Fruit fly (Drosophila melanogaster) whole organism, embryonic: ENCODE measurements around the gene CG33120.

Experiments
- Bgb ChIP-seq: fragments of 200-800 bp; sonication (Bioruptor generic); IDR thresholded peaks from 2 replicates; pipeline ENCODE4 v1.3.6; 2022; ENCODE audit warnings: missing biosample characterization, missing genetic modification characterization; ENCODE audit not compliant: partially characterized antibody
- Blimp-1 ChIP-seq: fragments of 200-800 bp; sonication (Bioruptor generic); optimal IDR thresholded peaks from 3 replicates; lab custom pipeline; 2018; ENCODE audit warnings: missing biosample characterization, missing genetic modification characterization, mild to moderate bottlenecking, moderate library complexity, missing genetic modification reagents
- CG10543 ChIP-seq: fragments of 200-800 bp; sonication (Bioruptor generic); optimal IDR thresholded peaks from 3 replicates; lab custom pipeline; 2017; ENCODE audit warnings: missing biosample characterization, mild to moderate bottlenecking, missing genetic modification characterization, moderate library complexity
- CG10959 ChIP-seq: fragments of 200-800 bp; sonication (Bioruptor generic); IDR thresholded peaks from 2 replicates; pipeline ENCODE4 v1.3.6; 2022; ENCODE audit warnings: missing biosample characterization, missing genetic modification characterization
- CG11085 ChIP-seq: fragments of 200-800 bp; sonication (Bioruptor generic); IDR thresholded peaks from 2 replicates; pipeline ENCODE4 v1.3.6; 2022; ENCODE audit warnings: missing biosample characterization, missing genetic modification characterization
- CG13123 ChIP-seq: fragments of 200-800 bp; sonication (Bioruptor generic); optimal IDR thresholded peaks from 2 replicates; lab custom pipeline; 2016; ENCODE audit warnings: missing biosample characterization, missing genetic modification characterization
- CG13287 ChIP-seq: fragments of 200-800 bp; sonication (Bioruptor generic); IDR thresholded peaks from 2 replicates; pipeline ENCODE4 v1.3.6; 2022; ENCODE audit warnings: missing biosample characterization, missing genetic modification characterization; ENCODE audit not compliant: partially characterized antibody
- CG13296 ChIP-seq: fragments of 200-800 bp; sonication (Bioruptor generic); optimal IDR thresholded peaks from 3 replicates; lab custom pipeline; 2018; ENCODE audit warnings: missing biosample characterization, mild to moderate bottlenecking, missing genetic modification characterization
- CG14014 ChIP-seq: fragments of 200-800 bp; sonication (Bioruptor generic); IDR thresholded peaks from 2 replicates; pipeline ENCODE4 v1.3.6; 2022; ENCODE audit warnings: missing biosample characterization, missing genetic modification characterization
- CG14710 ChIP-seq: fragments of 200-800 bp; sonication (Bioruptor generic); optimal IDR thresholded peaks from 3 replicates; lab custom pipeline; 2019; ENCODE audit warnings: missing biosample characterization, mild to moderate bottlenecking, missing genetic modification characterization, moderate library complexity
- CG15269 ChIP-seq: fragments of 200-800 bp; sonication (Bioruptor generic); optimal IDR thresholded peaks from 2 replicates; lab custom pipeline; 2018; ENCODE audit warnings: missing biosample characterization, mild to moderate bottlenecking, missing genetic modification characterization, moderate library complexity
- CG16779 ChIP-seq: fragments of 200-800 bp; sonication (Bioruptor generic); IDR thresholded peaks from 2 replicates; pipeline ENCODE4 v1.3.6; 2022; ENCODE audit warnings: missing biosample characterization, missing genetic modification characterization
- CG31365 ChIP-seq: fragments of 200-800 bp; sonication (Bioruptor generic); optimal IDR thresholded peaks from 2 replicates; lab custom pipeline; 2018; ENCODE audit warnings: missing biosample characterization, mild to moderate bottlenecking, missing genetic modification characterization
- CG32767 ChIP-seq: fragments of 200-800 bp; sonication (Bioruptor generic); IDR thresholded peaks from 2 replicates; pipeline ENCODE4 v1.3.6; 2022; ENCODE audit warnings: missing biosample characterization, missing genetic modification characterization
- CG6175 ChIP-seq: fragments of 200-800 bp; sonication (Bioruptor generic); IDR thresholded peaks from 3 replicates; pipeline ENCODE4 v1.3.6; 2022; ENCODE audit warnings: missing biosample characterization, missing genetic modification characterization
- Deaf1 ChIP-seq: fragments of 200-800 bp; optimal IDR thresholded peaks from 3 replicates; lab custom pipeline; 2019; ENCODE audit warnings: missing biosample characterization, mild to moderate bottlenecking, missing genetic modification characterization, moderate library complexity
- Dek ChIP-seq: fragments of 200-800 bp; sonication (Bioruptor generic); optimal IDR thresholded peaks from 3 replicates; lab custom pipeline; 2019; ENCODE audit warnings: missing biosample characterization, mild to moderate bottlenecking, missing genetic modification characterization, moderate library complexity
- E2f1 ChIP-seq: fragments of 200-800 bp; sonication (Bioruptor generic); IDR thresholded peaks from 2 replicates; pipeline ENCODE4 v1.3.6; 2022; ENCODE audit warnings: missing biosample characterization, missing genetic modification characterization
- Elba2 ChIP-seq: fragments of 200-800 bp; sonication (Bioruptor generic); optimal IDR thresholded peaks from 3 replicates; lab custom pipeline; 2016; ENCODE audit warnings: missing biosample characterization, missing genetic modification characterization
- Med ChIP-seq: fragments of 200-800 bp; sonication (Bioruptor generic); peaks from one replicate; lab custom pipeline; 2016; ENCODE audit warnings: missing biosample characterization, missing genetic modification characterization, mild to moderate bottlenecking, inconsistent platforms, moderate library complexity
- Opbp ChIP-seq: fragments of 200-800 bp; sonication (Bioruptor generic); IDR thresholded peaks from 3 replicates; pipeline ENCODE4 v1.3.6; 2022; ENCODE audit warnings: missing biosample characterization, missing genetic modification characterization; ENCODE audit not compliant: partially characterized antibody
- Pdp1 ChIP-seq, 2 experiments: fragments of 200-800 bp; sonication (Bioruptor generic); optimal IDR thresholded peaks; 3 replicates each; lab custom pipeline; 2016; ENCODE audit warnings: missing biosample characterization in 2 of 2, missing genetic modification characterization in 2 of 2, mild to moderate bottlenecking in 1 of 2, moderate library complexity in 1 of 2
- Poxn ChIP-seq: fragments of 200-800 bp; sonication (Bioruptor generic); IDR thresholded peaks from 2 replicates; pipeline ENCODE4 v1.3.6; 2022; ENCODE audit warnings: missing biosample characterization, missing genetic modification characterization
- Sry-β ChIP-seq: fragments of 200-800 bp; sonication (Bioruptor generic); optimal IDR thresholded peaks from 2 replicates; lab custom pipeline; 2018; ENCODE audit warnings: missing biosample characterization, mild to moderate bottlenecking, missing genetic modification characterization, moderate library complexity
- amos ChIP-seq: fragments of 200-800 bp; sonication (Bioruptor generic); IDR thresholded peaks from 2 replicates; pipeline ENCODE4 v1.3.6; 2022; ENCODE audit warnings: missing biosample characterization, missing genetic modification characterization; ENCODE audit not compliant: partially characterized antibody
- aop ChIP-seq: fragments of 200-800 bp; sonication (Bioruptor generic); IDR thresholded peaks from 2 replicates; pipeline ENCODE4 v1.3.6; 2022; ENCODE audit warnings: missing biosample characterization, missing genetic modification characterization
- corto ChIP-seq: fragments of 200-800 bp; sonication (Bioruptor generic); optimal IDR thresholded peaks from 2 replicates; lab custom pipeline; 2016; ENCODE audit warnings: missing biosample characterization, mild to moderate bottlenecking, missing genetic modification characterization, moderate library complexity
- cwo ChIP-seq: fragments of 200-800 bp; sonication (Bioruptor generic); optimal IDR thresholded peaks from 3 replicates; lab custom pipeline; 2017; ENCODE audit warnings: missing biosample characterization, missing genetic modification characterization, mild to moderate bottlenecking, moderate library complexity, missing genetic modification reagents
- dpn ChIP-seq, 2 experiments: fragments of 200-800 bp; sonication (Bioruptor generic); optimal IDR thresholded peaks; 3 replicates each; lab custom pipeline; 2016; ENCODE audit warnings: missing biosample characterization in 2 of 2, missing genetic modification characterization in 2 of 2
- ewg ChIP-seq: fragments of 200-800 bp; sonication (Bioruptor generic); optimal IDR thresholded peaks from 3 replicates; lab custom pipeline; 2017; ENCODE audit warnings: mild to moderate bottlenecking, missing biosample characterization, missing genetic modification reagents, missing genetic modification characterization
- ftz-f1 ChIP-seq: fragments of 200-800 bp; sonication (Bioruptor generic); optimal IDR thresholded peaks from 2 replicates; lab custom pipeline; 2016; ENCODE audit warnings: missing biosample characterization, missing genetic modification characterization
- hbn ChIP-seq: fragments of 200-800 bp; sonication (Bioruptor generic); IDR thresholded peaks from 2 replicates; pipeline ENCODE4 v1.3.6; 2022; ENCODE audit warnings: missing biosample characterization, missing genetic modification characterization; ENCODE audit not compliant: partially characterized antibody
- lab ChIP-seq: fragments of 200-800 bp; sonication (Bioruptor generic); optimal IDR thresholded peaks from 3 replicates; lab custom pipeline; 2017; ENCODE audit warnings: missing biosample characterization, missing genetic modification characterization, mild to moderate bottlenecking, moderate library complexity, missing genetic modification reagents
- mirr ChIP-seq: fragments of 200-800 bp; sonication (Bioruptor generic); optimal IDR thresholded peaks from 3 replicates; lab custom pipeline; 2018; ENCODE audit warnings: missing biosample characterization, mild to moderate bottlenecking, missing genetic modification characterization
- p53 ChIP-seq: fragments of 200-800 bp; sonication (Bioruptor generic); optimal IDR thresholded peaks from 2 replicates; lab custom pipeline; 2016; ENCODE audit warnings: missing biosample characterization, missing genetic modification characterization
- pan ChIP-seq, 4 experiments: fragments of >200 bp in 3 of 4; fragments of 200-800 bp in 1 of 4; sonication (Bioruptor generic) in 1 of 4; optimal IDR thresholded peaks in 3 of 4; IDR thresholded peaks in 1 of 4; 2 replicates each; pipeline versions ENCODE4 v1.3.6 to Lab custom; 2017 to 2022; ENCODE audit warnings: missing biosample characterization in 2 of 4, missing genetic modification characterization in 2 of 4, mixed read lengths in 1 of 4
- rib ChIP-seq: fragments of 200-800 bp; sonication (Bioruptor generic); IDR thresholded peaks from 2 replicates; pipeline ENCODE4 v1.3.6; 2022; ENCODE audit warnings: missing biosample characterization, missing genetic modification characterization
- sd ChIP-seq: fragments of 200-800 bp; sonication (Bioruptor generic); optimal IDR thresholded peaks from 3 replicates; lab custom pipeline; 2018; ENCODE audit warnings: missing biosample characterization, mild to moderate bottlenecking, missing genetic modification characterization, moderate library complexity
- so ChIP-seq: fragments of 200-800 bp; sonication (Bioruptor generic); IDR thresholded peaks from 3 replicates; pipeline ENCODE4 v1.3.6; 2022; ENCODE audit warnings: missing biosample characterization, missing genetic modification characterization
- stc ChIP-seq: fragments of 200-800 bp; sonication (Bioruptor generic); IDR thresholded peaks from 2 replicates; pipeline ENCODE4 v1.3.6; 2022; ENCODE audit warnings: missing biosample characterization, missing genetic modification characterization

CG33120 gene

dm6 chr2L:18823243-18823803 lies 21.1 kb downstream of the CG33120 start, which contains the start of gene Ugt36D1 (continued):
- TF ChIP-seq lab (GFP tag; lab: Kevin White, UChicago) (peak; percentile 32), E2f1 (GFP tag; lab: Robert Waterston, UW) (peak; percentile 36; the same call in 1 of the 2 replicates), ewg (GFP tag; lab: Kevin White, UChicago) (peak; percentile 13), amos (GFP tag; lab: Robert Waterston, UW) (peak; percentile 41; the same call in 1 of the 2 replicates), stc (GFP tag; lab: Robert Waterston, UW) (peak; percentile 23; the same call in 1 of the 2 replicates), CG14014 (GFP tag; lab: Robert Waterston, UW) (0 out of 2 replicates have a peak, but pooled peaks have one; percentile 23), cwo (GFP tag; lab: Kevin White, UChicago) (peak; percentile 57), ftz-f1 (GFP tag; lab: Kevin White, UChicago) (peak; percentile 53), so (GFP tag; lab: Robert Waterston, UW) (0 out of 3 replicates have a peak, but pooled peaks have one; percentile 51), CG15269 (peak; percentile 18), Pdp1 (GFP tag; optimal IDR thresholded peaks at IDR 0.05; lab: Kevin White, UChicago) (peak in 1 of 2 experiments; percentile 80), dpn (GFP tag; optimal IDR thresholded peaks at IDR 0.05; lab: Kevin White, UChicago) (peak in 1 of 2 experiments; percentile 0), corto (peak; percentile 4), CG13296 (peak; percentile 21), CG13287 (GFP tag; lab: Robert Waterston, UW) (peak; percentile 43; the same call in 1 of the 2 replicates), mirr (GFP tag; lab: Kevin White, UChicago) (peak; percentile 9), Opbp (GFP tag; lab: Robert Waterston, UW) (0 out of 3 replicates have a peak, but pooled peaks have one; percentile 31), pan (optimal IDR thresholded peaks at IDR 0.05; lab: Kevin White, UChicago) (no peak), pan (GFP tag; optimal IDR thresholded peaks at IDR 0.05 in 1 of 2, IDR thresholded peaks at IDR 0.05 in 1 of 2) (no peak), Dek (tag; lab: Kevin White, UChicago) (peak; percentile 11), CG11085 (GFP tag; lab: Robert Waterston, UW) (no peak), CG10959 (GFP tag; lab: Robert Waterston, UW) (no peak), CG6175 (GFP tag; lab: Robert Waterston, UW) (0 out of 3 replicates have a peak, but pooled peaks have one; percentile 11), CG13123 (GFP tag; lab: Kevin White, UChicago) (no peak), CG10543 (peak; percentile 17), Elba2 (GFP tag; lab: Kevin White, UChicago) (no peak), aop (GFP tag; lab: Robert Waterston, UW) (peak; percentile 67; the same call in 1 of the 2 replicates), p53 (GFP tag; lab: Kevin White, UChicago) (peak; percentile 2), Bgb (GFP tag; lab: Robert Waterston, UW) (peak; percentile 52), CG14710 (tag; lab: Kevin White, UChicago) (peak; percentile 10), hbn (GFP tag; lab: Robert Waterston, UW) (no peak), Blimp-1 (GFP tag; lab: Kevin White, UChicago) (peak; percentile 72), CG32767 (GFP tag; lab: Robert Waterston, UW) (peak; percentile 69), rib (GFP tag; lab: Robert Waterston, UW) (0 out of 2 replicates have a peak, but pooled peaks have one; percentile 26), Poxn (no peak), Deaf1 (tag; lab: Kevin White, UChicago) (peak; percentile 98), Sry-β (peak; percentile 93), Med (GFP tag; lab: Kevin White, UChicago) (peak; percentile 88), CG31365 (tag; lab: Kevin White, UChicago) (peak; percentile 10), sd (tag; lab: Kevin White, UChicago) (peak; percentile 76), CG16779 (GFP tag; lab: Robert Waterston, UW) (no peak)
- TF ChIP-seq, all 482 proteins: peak for 62
